Worm (Caenorhabditis elegans): Measurements from ENCODE around the gene Y38H6C.13.

DNA sequence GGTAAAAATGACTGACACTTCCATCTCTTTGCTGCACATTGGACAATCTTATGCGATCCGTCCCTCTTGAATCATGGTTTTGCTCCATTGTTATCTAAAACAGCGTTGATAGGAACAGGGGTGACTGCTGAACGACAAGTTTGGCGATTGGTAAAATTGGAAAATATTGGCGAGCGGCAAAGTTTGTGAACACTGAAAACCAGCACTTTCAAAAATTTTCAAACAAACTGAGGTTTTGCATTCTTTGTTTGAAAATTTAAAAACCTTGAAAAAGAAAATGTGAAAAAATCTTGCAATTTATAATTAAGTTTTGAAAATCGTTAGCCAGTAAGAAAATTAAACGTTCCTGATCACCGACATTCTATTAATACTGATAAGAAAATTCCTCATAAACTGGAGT lies 38.9 kb downstream of the Y38H6C.13 start, which contains the start of gene F26F2.3:
- TF ChIP-seq dao-5 (tag; optimal IDR thresholded peaks at IDR 0.05), result no peak
- TF ChIP-seq W03F9.2 (tag; optimal IDR thresholded peaks at IDR 0.05), result no peak
- no peak for TF ChIP-seq him-1 (tag; optimal IDR thresholded peaks at IDR 0.05)
